Fruit fly (Drosophila melanogaster): ENCODE data around the gene Gbeta5.
A peak's percentile ranks its signal among the peaks of the same experiment; 100 is the strongest.

Gene Gbeta5

dm6 chrX:8131693-8132313 is 20.3 kb downstream of the Gbeta5 start, which contains the start of gene CG10958 (continued):
- TF ChIP-seq CG10147 (GFP tag; optimal IDR thresholded peaks at IDR 0.05) (peak; percentile 11), fru (optimal IDR thresholded peaks at IDR 0.05) (no peak), Fer2 (tag; optimal IDR thresholded peaks at IDR 0.05) (peak; percentile 18), CG12942 (GFP tag; optimal IDR thresholded peaks at IDR 0.05) (peak; percentile 56), ftz-f1 (GFP tag; optimal IDR thresholded peaks at IDR 0.05) (no peak), sna (GFP tag; IDR thresholded peaks at IDR 0.05; ENCODE audit: partially characterized antibody) (peak; percentile 50; the same call in 1 of the 2 replicates), CG12071 (GFP tag; optimal IDR thresholded peaks at IDR 0.05) (no peak), row (GFP tag; IDR thresholded peaks at IDR 0.05) (peak; percentile 82), ase (GFP tag; IDR thresholded peaks at IDR 0.05) (0 out of 3 replicates have a peak, but pooled peaks have one; percentile 32), CG17328 (GFP tag; IDR thresholded peaks at IDR 0.05) (peak; percentile 55; the same call in 1 of the 2 replicates), CG6175 (GFP tag; IDR thresholded peaks at IDR 0.05) (no peak), cwo (GFP tag; optimal IDR thresholded peaks at IDR 0.05) (peak; percentile 18), CG18599 (GFP tag; optimal IDR thresholded peaks at IDR 0.05) (peak; percentile 76), kay (GFP tag; optimal IDR thresholded peaks at IDR 0.05) (peak; percentile 39), Xbp1 (GFP tag; optimal IDR thresholded peaks at IDR 0.05) (peak; percentile 62), CG3847 (GFP tag; IDR thresholded peaks at IDR 0.05) (peak; percentile 55), odd (GFP tag; optimal IDR thresholded peaks at IDR 0.05) (peak; percentile 14), dmrt99B (tag; optimal IDR thresholded peaks at IDR 0.05) (no peak), CG1602 (GFP tag; optimal IDR thresholded peaks at IDR 0.05) (peak; percentile 47), CG7786 (GFP tag; optimal IDR thresholded peaks at IDR 0.05) (no peak), Hsf (GFP tag; optimal IDR thresholded peaks at IDR 0.05) (peak; percentile 47), HmgZ (tag; optimal IDR thresholded peaks at IDR 0.05) (peak; percentile 39), Elba2 (GFP tag; optimal IDR thresholded peaks at IDR 0.05) (no peak), Hr78 (GFP tag; optimal IDR thresholded peaks at IDR 0.05) (peak in 1 of 2 experiments; percentile 61), Meics (GFP tag; optimal IDR thresholded peaks at IDR 0.05) (peak; percentile 62), vvl (GFP tag; IDR thresholded peaks at IDR 0.05) (peak; percentile 64; the same call in 1 of the 2 replicates), B-H1 (GFP tag; IDR thresholded peaks at IDR 0.05) (peak; percentile 30; the same call in 1 of the 3 replicates), Atf3 (GFP tag; optimal IDR thresholded peaks at IDR 0.05) (peak; percentile 51), pb (GFP tag; optimal IDR thresholded peaks at IDR 0.05) (no peak), tll (GFP tag; optimal IDR thresholded peaks at IDR 0.05) (peak in 1 of 2 experiments; percentile 3), Mad (GFP tag; optimal IDR thresholded peaks at IDR 0.05) (peak; percentile 43), CG17186 (GFP tag; optimal IDR thresholded peaks at IDR 0.05) (peak; percentile 29), fd96Cb (tag; optimal IDR thresholded peaks at IDR 0.05) (peak; percentile 28), gsb-n (tag; optimal IDR thresholded peaks at IDR 0.05) (peak; percentile 54), seq (GFP tag; IDR thresholded peaks at IDR 0.05) (0 out of 2 replicates have a peak, but pooled peaks have one; percentile 31), CG4617 (GFP tag; optimal IDR thresholded peaks at IDR 0.05; ENCODE audit: borderline replicate concordance) (peak; percentile 24), pzg (GFP tag; optimal IDR thresholded peaks at IDR 0.05) (peak; percentile 38), Abd-B (GFP tag; optimal IDR thresholded peaks at IDR 0.05) (peak; percentile 31), NC2α (GFP tag; optimal IDR thresholded peaks at IDR 0.05) (no peak), jigr1 (GFP tag; IDR thresholded peaks at IDR 0.05) (no peak), ap (GFP tag; IDR thresholded peaks at IDR 0.05) (peak; percentile 39; the same call in 1 of the 2 replicates), jumu (GFP tag; optimal IDR thresholded peaks at IDR 0.05) (no peak), bcd (GFP tag; optimal IDR thresholded peaks at IDR 0.05) (peak; percentile 41), Neu2 (GFP tag; optimal IDR thresholded peaks at IDR 0.05; ENCODE audit: borderline replicate concordance) (no peak), caup (GFP tag; optimal IDR thresholded peaks at IDR 0.05; ENCODE audit: severe bottlenecking) (peak; percentile 56), CG13424 (tag; optimal IDR thresholded peaks at IDR 0.05) (peak; percentile 47), gce (GFP tag; IDR thresholded peaks at IDR 0.05) (no peak), Ets97D (GFP tag; optimal IDR thresholded peaks at IDR 0.05) (peak; percentile 34), jing (GFP tag; optimal IDR thresholded peaks at IDR 0.05) (no peak)

Measured in whole organism, embryonic.